Fruit fly (Drosophila melanogaster) Kc167 (cell line): ENCODE measurements around the gene Hesr.

ENCODE experiments used
- Myc ChIP-seq: fragments of >200 bp; optimal IDR thresholded peaks from 2 replicates; lab custom pipeline; 2017; ENCODE audit warnings: missing external identifiers
- ttk ChIP-seq: sonication (Bioruptor generic); optimal IDR thresholded peaks from 2 replicates; lab custom pipeline; 2017; ENCODE audit warnings: missing external identifiers

DNA sequence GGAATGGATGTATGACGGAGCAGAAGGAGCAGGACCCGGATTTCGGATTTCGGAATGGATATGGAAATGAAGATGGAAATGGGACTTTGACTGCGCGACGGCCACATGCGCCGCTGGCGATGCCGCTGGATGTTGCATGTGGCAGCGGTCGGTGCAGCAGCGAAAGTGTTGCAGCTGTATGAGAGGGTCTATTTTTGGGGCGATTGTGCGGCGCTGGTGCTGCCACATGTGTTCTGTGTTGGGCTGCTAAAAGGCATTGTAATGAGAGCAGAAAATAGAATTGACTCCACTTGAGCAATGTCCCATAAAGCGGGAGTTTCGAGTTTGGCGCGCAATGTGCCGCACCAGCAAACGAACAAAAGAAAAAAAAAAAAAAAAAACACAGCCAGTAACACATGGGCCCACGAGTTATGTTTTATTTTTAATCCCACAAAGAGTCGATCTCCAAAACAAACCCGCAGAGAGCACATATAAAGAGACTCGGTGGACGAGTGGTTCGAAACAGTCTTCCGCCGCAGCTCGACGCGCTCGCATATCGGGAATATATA, 4.1 kb upstream of the Hesr start, which contains the start of gene Him:
- TF ChIP-seq ttk (no peak), Myc (lab: Kevin White, UChicago) (no peak)
